Worm (Caenorhabditis elegans) whole organism, L3 larva: Measurements from ENCODE around the gene B0507.8.

Experiments used
- ZK546.5 ChIP-seq: sonication (generic microtip); optimal IDR thresholded peaks from 2 replicates; lab custom pipeline; 2017; ENCODE audit warnings: missing biosample characterization, missing genetic modification characterization
- ama-1 ChIP-seq: fragments of 150-350 bp; optimal IDR thresholded peaks from 2 replicates; lab custom pipeline; 2018
- ceh-16 ChIP-seq: sonication (generic microtip); optimal IDR thresholded peaks from 2 replicates; lab custom pipeline; 2017; ENCODE audit warnings: missing biosample characterization, missing genetic modification characterization
- ceh-28 ChIP-seq: fragments of 150-350 bp; optimal IDR thresholded peaks from 2 replicates; lab custom pipeline; 2014; ENCODE audit warnings: missing biosample characterization, missing genetic modification reagents, missing genetic modification characterization
- ceh-82 ChIP-seq: fragments of 150-350 bp; optimal IDR thresholded peaks from 2 replicates; lab custom pipeline; 2014; ENCODE audit warnings: missing biosample characterization, missing genetic modification characterization
- ceh-9 ChIP-seq: sonication (generic microtip); optimal IDR thresholded peaks from 2 replicates; lab custom pipeline; 2018; ENCODE audit warnings: missing biosample characterization, missing genetic modification characterization
- egl-27 ChIP-seq: sonication (generic microtip); optimal IDR thresholded peaks from 4 replicates; lab custom pipeline; 2017; ENCODE audit warnings: missing biosample characterization, missing genetic modification reagents, missing genetic modification characterization
- egl-5 ChIP-seq: fragments of 150-350 bp; optimal IDR thresholded peaks from 2 replicates; lab custom pipeline; 2017; ENCODE audit warnings: missing biosample characterization, missing genetic modification reagents, missing genetic modification characterization, inconsistent platforms
- elt-1 ChIP-seq: fragments of 150-350 bp; optimal IDR thresholded peaks from 2 replicates; lab custom pipeline; 2014; ENCODE audit warnings: missing biosample characterization, missing genetic modification characterization
- elt-2 ChIP-seq: sonication (generic microtip); optimal IDR thresholded peaks from 2 replicates; lab custom pipeline; 2016; ENCODE audit warnings: missing genetic modification reagents, mild to moderate bottlenecking, missing genetic modification characterization, missing compliant biosample characterization
- elt-3 ChIP-seq, 3 experiments: fragments of 150-350 bp in 1 of 3; sonication (generic microtip) in 2 of 3; optimal IDR thresholded peaks; 2 replicates in 2 of 3; 4 replicates in 1 of 3; lab custom pipeline; 2014 to 2017; ENCODE audit warnings: missing biosample characterization in 3 of 3, missing genetic modification characterization in 3 of 3
- eor-1 ChIP-seq, 2 experiments: fragments of 150-350 bp; optimal IDR thresholded peaks; 2 replicates each; lab custom pipeline; 2014 to 2018; ENCODE audit warnings: missing biosample characterization in 2 of 2, missing genetic modification characterization in 2 of 2
- fkh-2 ChIP-seq: fragments of 150-350 bp; optimal IDR thresholded peaks from 2 replicates; lab custom pipeline; 2014; ENCODE audit warnings: missing biosample characterization, missing genetic modification reagents, missing genetic modification characterization
- fos-1 ChIP-seq: fragments of 150-350 bp; optimal IDR thresholded peaks from 2 replicates; lab custom pipeline; 2014; ENCODE audit warnings: missing biosample characterization, missing genetic modification characterization
- hmg-11 ChIP-seq: sonication (generic microtip); optimal IDR thresholded peaks from 2 replicates; lab custom pipeline; 2016; ENCODE audit warnings: missing genetic modification characterization, missing compliant biosample characterization
- jun-1 ChIP-seq: fragments of 150-350 bp; optimal IDR thresholded peaks from 2 replicates; lab custom pipeline; 2014; ENCODE audit warnings: missing biosample characterization, missing genetic modification reagents, missing genetic modification characterization
- lin-15B ChIP-seq: fragments of 150-350 bp; optimal IDR thresholded peaks from 2 replicates; lab custom pipeline; 2014; ENCODE audit warnings: missing biosample characterization, missing genetic modification characterization
- lin-39 ChIP-seq: fragments of 150-350 bp; optimal IDR thresholded peaks from 2 replicates; lab custom pipeline; 2018; ENCODE audit warnings: missing biosample characterization, missing genetic modification reagents, missing genetic modification characterization
- lsy-12 ChIP-seq: sonication (generic microtip); optimal IDR thresholded peaks from 2 replicates; lab custom pipeline; 2016; ENCODE audit warnings: mild to moderate bottlenecking, missing genetic modification characterization, missing compliant biosample characterization
- mdl-1 ChIP-seq: fragments of 150-350 bp; optimal IDR thresholded peaks from 2 replicates; lab custom pipeline; 2014; ENCODE audit warnings: missing biosample characterization, missing genetic modification characterization
- mml-1 ChIP-seq: fragments of 150-350 bp; sonication (generic microtip); optimal IDR thresholded peaks from 3 replicates; lab custom pipeline; 2014; ENCODE audit warnings: missing biosample characterization, missing genetic modification characterization
- nfya-1 ChIP-seq: sonication (generic microtip); optimal IDR thresholded peaks from 2 replicates; lab custom pipeline; 2017; ENCODE audit warnings: missing genetic modification characterization, mild to moderate bottlenecking, missing compliant biosample characterization, antibody characterized with exemption, moderate library complexity; ENCODE audit not compliant: insufficient read depth
- nhr-11 ChIP-seq: fragments of 150-350 bp; optimal IDR thresholded peaks from 2 replicates; lab custom pipeline; 2014; ENCODE audit warnings: missing biosample characterization, missing genetic modification characterization
- nhr-12 ChIP-seq: fragments of 150-350 bp; optimal IDR thresholded peaks from 2 replicates; lab custom pipeline; 2014; ENCODE audit warnings: missing biosample characterization, missing genetic modification characterization
- nhr-23 ChIP-seq: fragments of 150-350 bp; optimal IDR thresholded peaks from 2 replicates; lab custom pipeline; 2014; ENCODE audit warnings: missing biosample characterization, missing genetic modification reagents, missing genetic modification characterization
- nhr-237 ChIP-seq: fragments of 150-350 bp; optimal IDR thresholded peaks from 2 replicates; lab custom pipeline; 2014; ENCODE audit warnings: missing biosample characterization, missing genetic modification characterization
- nhr-25 ChIP-seq: sonication (generic microtip); optimal IDR thresholded peaks from 2 replicates; lab custom pipeline; 2017; ENCODE audit warnings: missing biosample characterization, missing genetic modification characterization
- nhr-28 ChIP-seq: fragments of 150-350 bp; optimal IDR thresholded peaks from 2 replicates; lab custom pipeline; 2014; ENCODE audit warnings: missing biosample characterization, missing genetic modification characterization
- nhr-77 ChIP-seq: fragments of 150-350 bp; optimal IDR thresholded peaks from 2 replicates; lab custom pipeline; 2014; ENCODE audit warnings: missing biosample characterization, missing genetic modification characterization
- pha-4 ChIP-seq: fragments of 150-350 bp; optimal IDR thresholded peaks from 2 replicates; lab custom pipeline; 2014; ENCODE audit warnings: missing biosample characterization, missing genetic modification reagents, missing genetic modification characterization
- pqm-1 ChIP-seq: fragments of 150-350 bp; optimal IDR thresholded peaks from 2 replicates; lab custom pipeline; 2017; ENCODE audit warnings: missing biosample characterization, missing genetic modification characterization, inconsistent platforms
- sea-2 ChIP-seq: fragments of 150-350 bp; sonication (generic microtip); optimal IDR thresholded peaks from 4 replicates; lab custom pipeline; 2014; ENCODE audit warnings: missing biosample characterization, missing genetic modification reagents, missing genetic modification characterization
- skn-1 ChIP-seq: fragments of 150-350 bp; optimal IDR thresholded peaks from 2 replicates; lab custom pipeline; 2014; ENCODE audit warnings: missing biosample characterization, missing genetic modification characterization
- snpc-4 ChIP-seq: fragments of 150-350 bp; optimal IDR thresholded peaks from 2 replicates; lab custom pipeline; 2014; ENCODE audit warnings: missing biosample characterization, missing genetic modification characterization
- tbx-2 ChIP-seq: sonication (generic microtip); optimal IDR thresholded peaks from 2 replicates; lab custom pipeline; 2016; ENCODE audit warnings: mild to moderate bottlenecking, missing genetic modification characterization, missing compliant biosample characterization
- unc-39 ChIP-seq: sonication (generic microtip); optimal IDR thresholded peaks from 4 replicates; lab custom pipeline; 2017; ENCODE audit warnings: missing biosample characterization, missing genetic modification characterization
- unc-62 ChIP-seq: fragments of 150-350 bp; sonication (generic microtip); optimal IDR thresholded peaks from 4 replicates; lab custom pipeline; 2014; ENCODE audit warnings: missing biosample characterization, missing genetic modification reagents, missing genetic modification characterization
- zag-1 ChIP-seq: fragments of 150-350 bp; optimal IDR thresholded peaks from 2 replicates; lab custom pipeline; 2014; ENCODE audit warnings: missing biosample characterization, missing genetic modification characterization
- ztf-11 ChIP-seq: fragments of 150-350 bp; optimal IDR thresholded peaks from 2 replicates; lab custom pipeline; 2014; ENCODE audit warnings: missing biosample characterization, missing genetic modification characterization
- ztf-4 ChIP-seq: fragments of 150-350 bp; optimal IDR thresholded peaks from 2 replicates; lab custom pipeline; 2014; ENCODE audit warnings: missing biosample characterization, missing genetic modification characterization

The B0507.8 gene

DNA sequence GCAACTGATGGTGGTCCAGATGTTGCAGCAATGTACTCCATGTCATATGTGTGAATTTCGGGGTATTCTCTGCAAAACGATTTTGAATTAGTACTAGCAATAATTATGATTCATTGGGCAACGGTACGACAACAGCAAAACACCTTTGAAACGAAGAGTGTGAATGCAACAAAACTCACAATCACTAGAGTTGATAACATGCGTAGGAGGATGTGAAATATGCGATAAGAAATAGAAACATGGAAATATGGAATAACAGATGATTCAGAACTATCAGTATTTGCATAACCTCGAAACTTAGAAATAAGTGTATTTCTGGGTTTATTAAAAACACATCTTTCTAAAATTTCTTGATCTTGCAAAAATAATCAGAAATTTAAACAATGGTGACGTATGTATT, 32.7 kb upstream of the B0507.8 start:
- TF ChIP-seq ZK546.5 (tag; lab: Kevin White, UChicago) (no peak), lin-15B (tag; lab: Kevin White, UChicago) (no peak), nhr-23 (tag; lab: Kevin White, UChicago) (no peak), mdl-1 (tag; lab: Kevin White, UChicago) (no peak), nfya-1 (no peak), pqm-1 (tag; lab: Kevin White, UChicago) (peak; percentile 86), unc-39 (tag; lab: Kevin White, UChicago) (no peak), ceh-82 (tag; lab: Kevin White, UChicago) (no peak), elt-2 (tag; lab: Kevin White, UChicago) (peak; percentile 53), sea-2 (GFP tag; lab: Kevin White, UChicago) (no peak), nhr-28 (no peak), ceh-28 (tag; lab: Kevin White, UChicago) (no peak), elt-1 (tag; lab: Kevin White, UChicago) (no peak), egl-5 (tag; lab: Kevin White, UChicago) (no peak), fos-1 (tag; lab: Kevin White, UChicago) (no peak), ztf-11 (tag; lab: Kevin White, UChicago) (no peak)

DNA sequence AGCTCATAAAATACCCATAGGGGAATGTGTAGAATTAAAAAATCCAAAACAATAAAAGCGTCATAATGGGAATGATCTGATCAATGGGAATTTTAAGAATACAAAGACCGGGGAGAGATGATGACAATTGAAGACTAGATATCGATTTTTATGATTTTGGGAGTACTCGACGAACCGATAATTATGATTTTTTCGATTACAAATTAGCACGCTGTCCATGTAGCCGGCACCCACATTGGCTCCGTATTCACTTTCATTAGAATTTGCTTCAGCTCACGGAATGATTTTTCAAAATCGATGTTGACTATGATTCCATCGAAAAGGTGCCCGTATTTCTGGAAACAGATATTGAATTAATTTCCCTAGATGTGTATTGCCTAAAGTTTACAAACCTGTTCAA, 30.1 kb upstream of the B0507.8 start:
- TF ChIP-seq egl-27 (tag; lab: Kevin White, UChicago) (no peak), ceh-28 (tag; lab: Kevin White, UChicago) (no peak), zag-1 (tag; lab: Kevin White, UChicago) (no peak), mdl-1 (tag; lab: Kevin White, UChicago) (no peak), elt-3 (tag; optimal IDR thresholded peaks at IDR 0.05; lab: Kevin White, UChicago) (no peak), nfya-1 (no peak), ama-1 (lab: Kevin White, UChicago) (no peak), ceh-16 (tag; lab: Kevin White, UChicago) (no peak), pha-4 (tag; lab: Kevin White, UChicago) (no peak), tbx-2 (tag; lab: Kevin White, UChicago) (no peak), unc-62 (GFP tag; lab: Kevin White, UChicago) (no peak), eor-1 (tag; optimal IDR thresholded peaks at IDR 0.05; lab: Kevin White, UChicago) (no peak), nhr-12 (tag; lab: Kevin White, UChicago) (no peak), fkh-2 (tag; lab: Kevin White, UChicago) (no peak)

DNA sequence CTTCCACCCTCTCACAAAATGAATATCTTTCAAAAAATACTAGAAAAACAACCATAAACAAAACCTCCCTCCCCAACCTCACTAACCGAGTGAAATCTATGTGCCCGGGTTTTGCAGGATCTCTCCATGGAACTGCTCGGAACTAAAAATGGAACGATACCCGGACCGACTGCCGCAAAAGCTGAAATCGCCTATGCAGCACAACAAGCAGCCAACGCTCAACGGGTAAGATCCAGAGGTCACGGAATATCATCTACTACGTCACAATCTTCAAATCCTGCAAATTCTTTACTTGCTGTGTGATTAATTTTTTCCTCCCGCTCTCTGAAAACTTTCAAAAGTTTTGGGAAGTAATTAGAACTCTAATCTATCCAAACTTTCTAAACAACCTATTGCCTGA, 26.6 kb upstream of the B0507.8 start:
- TF ChIP-seq jun-1 (tag; lab: Kevin White, UChicago) (no peak), nhr-237 (tag; lab: Kevin White, UChicago) (no peak), egl-27 (tag; lab: Kevin White, UChicago) (no peak), zag-1 (tag; lab: Kevin White, UChicago) (no peak), mdl-1 (tag; lab: Kevin White, UChicago) (no peak), mml-1 (no peak), nhr-77 (no peak), nhr-25 (no peak), tbx-2 (tag; lab: Kevin White, UChicago) (no peak)

DNA sequence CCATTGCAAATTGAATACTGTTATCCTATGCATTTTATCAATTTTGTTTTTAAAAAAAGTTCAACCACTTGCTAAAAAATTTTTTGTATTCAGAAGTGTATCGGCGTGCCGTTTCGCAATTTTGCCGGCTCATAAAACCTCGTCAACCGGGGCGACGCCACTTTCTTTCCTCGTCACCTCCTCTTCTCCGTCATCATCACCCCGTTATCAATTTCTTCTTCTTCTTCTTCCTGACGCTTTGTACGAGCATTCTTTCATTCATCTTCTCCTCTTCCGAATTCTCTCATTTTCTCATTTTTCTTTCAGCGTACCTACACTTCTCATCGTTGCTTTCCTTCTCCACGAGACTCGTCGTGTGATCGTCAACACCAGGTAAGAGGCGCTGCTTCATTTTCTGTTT, 23.5 kb upstream of the B0507.8 start, which contains the start of gene sup-37:
Gene sup-37 (plus strand): TSS at position 301 of the 400 bp plus-strand sequence.
- TF ChIP-seq mml-1 (no peak), snpc-4 (tag; lab: Kevin White, UChicago) (no peak), fos-1 (tag; lab: Kevin White, UChicago) (no peak), nhr-11 (no peak), lin-15B (tag; lab: Kevin White, UChicago) (no peak), ztf-4 (tag; lab: Kevin White, UChicago) (no peak), elt-1 (tag; lab: Kevin White, UChicago) (no peak), ceh-16 (tag; lab: Kevin White, UChicago) (no peak), nhr-12 (tag; lab: Kevin White, UChicago) (no peak), fkh-2 (tag; lab: Kevin White, UChicago) (no peak), nhr-77 (no peak), nhr-25 (no peak)

DNA sequence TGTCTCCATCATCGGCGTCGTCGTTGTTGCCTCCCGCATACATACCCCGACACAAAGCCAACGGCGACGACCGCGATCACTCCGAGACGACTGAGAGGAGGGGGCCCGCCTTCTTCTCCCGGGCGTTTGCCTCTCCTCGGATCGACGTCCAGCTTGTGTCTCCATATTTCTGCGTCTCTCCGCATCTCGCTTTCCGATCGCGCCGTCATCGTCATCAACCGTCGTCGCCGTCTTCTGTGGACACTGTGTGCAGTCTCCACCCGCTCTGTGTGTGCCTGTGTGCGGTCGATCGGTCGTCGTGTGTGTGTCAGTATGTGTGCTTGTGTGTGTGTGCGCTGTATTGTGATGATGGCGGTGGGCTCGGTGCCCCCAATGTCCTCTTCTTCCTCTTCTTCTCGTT, 22.8 kb upstream of the B0507.8 start:
- TF ChIP-seq hmg-11 (tag; lab: Kevin White, UChicago): peak; percentile 51
- TF ChIP-seq ceh-28 (tag; lab: Kevin White, UChicago): no peak
- peak; percentile 34 for TF ChIP-seq lin-39 (tag; lab: Kevin White, UChicago)
- TF ChIP-seq ceh-16 (tag; lab: Kevin White, UChicago): no peak
- TF ChIP-seq ceh-9 (tag; lab: Kevin White, UChicago): no peak
- TF ChIP-seq fkh-2 (tag; lab: Kevin White, UChicago): no peak
- peak; percentile 31 for TF ChIP-seq pha-4 (tag; lab: Kevin White, UChicago)
- TF ChIP-seq unc-39 (tag; lab: Kevin White, UChicago): no peak
- TF ChIP-seq lin-15B (tag; lab: Kevin White, UChicago): peak; percentile 10
- no peak for TF ChIP-seq lsy-12 (tag; lab: Kevin White, UChicago)
- no peak for TF ChIP-seq tbx-2 (tag; lab: Kevin White, UChicago)
- no peak for TF ChIP-seq skn-1 (tag; lab: Kevin White, UChicago)
- peak; percentile 12 for TF ChIP-seq nfya-1
- peak; percentile 52 for TF ChIP-seq elt-2 (tag; lab: Kevin White, UChicago)
- no peak for TF ChIP-seq ceh-82 (tag; lab: Kevin White, UChicago)
- TF ChIP-seq pqm-1 (tag; lab: Kevin White, UChicago): no peak
